Fruit fly (Drosophila melanogaster) whole organism, prepupa: ENCODE results near the gene SP1029.

Experiments used
- CG11902 ChIP-seq: fragments of 200-800 bp; sonication (Bioruptor generic); optimal IDR thresholded peaks from 3 replicates; lab custom pipeline; 2016; ENCODE audit warnings: missing biosample characterization, missing genetic modification characterization
- CG15336 ChIP-seq: fragments of 200-800 bp; sonication (Bioruptor generic); IDR thresholded peaks from 2 replicates; pipeline ENCODE4 v1.3.6; 2022; ENCODE audit warnings: missing biosample characterization, missing genetic modification characterization
- CG16779 ChIP-seq: fragments of 200-800 bp; sonication (Bioruptor generic); optimal IDR thresholded peaks from 3 replicates; lab custom pipeline; 2017; ENCODE audit warnings: missing biosample characterization, mild to moderate bottlenecking, missing genetic modification characterization
- CG3032 ChIP-seq: fragments of 200-800 bp; optimal IDR thresholded peaks from 2 replicates; lab custom pipeline; 2019; ENCODE audit warnings: missing biosample characterization, mild to moderate bottlenecking, missing genetic modification characterization, moderate library complexity
- CG31627 ChIP-seq: fragments of 200-800 bp; sonication (Bioruptor generic); optimal IDR thresholded peaks from 3 replicates; lab custom pipeline; 2016; ENCODE audit warnings: missing biosample characterization, missing genetic modification characterization
- CG34406 ChIP-seq: fragments of 200-800 bp; sonication (Bioruptor generic); optimal IDR thresholded peaks from 3 replicates; lab custom pipeline; 2016; ENCODE audit warnings: missing biosample characterization, missing genetic modification characterization
- CG4318 ChIP-seq: fragments of 200-800 bp; sonication (Bioruptor generic); optimal IDR thresholded peaks from 3 replicates; lab custom pipeline; 2017; ENCODE audit warnings: missing biosample characterization, mild to moderate bottlenecking, missing genetic modification characterization
- CG6163 ChIP-seq: fragments of 200-800 bp; sonication (Bioruptor generic); IDR thresholded peaks from 3 replicates; pipeline ENCODE4 v1.3.6; 2022; ENCODE audit warnings: missing biosample characterization, missing genetic modification characterization
- CG6792 ChIP-seq: fragments of 200-800 bp; sonication (Bioruptor generic); optimal IDR thresholded peaks from 3 replicates; lab custom pipeline; 2016; ENCODE audit warnings: missing biosample characterization, missing genetic modification characterization
- CG6808 ChIP-seq: fragments of 200-800 bp; sonication (Bioruptor generic); optimal IDR thresholded peaks from 3 replicates; lab custom pipeline; 2017; ENCODE audit warnings: missing biosample characterization, missing genetic modification characterization, mild to moderate bottlenecking, moderate library complexity, missing genetic modification reagents
- CG6854 ChIP-seq: fragments of 200-800 bp; sonication (Bioruptor generic); optimal IDR thresholded peaks from 2 replicates; lab custom pipeline; 2017; ENCODE audit warnings: missing biosample characterization, mild to moderate bottlenecking, missing genetic modification characterization
- CG8319 ChIP-seq: fragments of 200-800 bp; sonication (Bioruptor generic); optimal IDR thresholded peaks from 3 replicates; lab custom pipeline; 2016; ENCODE audit warnings: missing biosample characterization, missing genetic modification characterization
- CG8632 ChIP-seq: fragments of 200-800 bp; sonication (Bioruptor generic); optimal IDR thresholded peaks from 3 replicates; lab custom pipeline; 2016; ENCODE audit warnings: missing biosample characterization, missing genetic modification characterization
- CG9139 ChIP-seq: fragments of 200-800 bp; sonication (Bioruptor generic); optimal IDR thresholded peaks from 3 replicates; lab custom pipeline; 2017; ENCODE audit warnings: missing biosample characterization, mild to moderate bottlenecking, missing genetic modification characterization
- Eip75B ChIP-seq: fragments of 200-800 bp; sonication (Bioruptor generic); optimal IDR thresholded peaks from 3 replicates; lab custom pipeline; 2016; ENCODE audit warnings: missing biosample characterization, missing genetic modification characterization
- Eip93F ChIP-seq: fragments of 200-800 bp; sonication (Bioruptor generic); optimal IDR thresholded peaks from 2 replicates; lab custom pipeline; 2016; ENCODE audit warnings: missing biosample characterization, mild to moderate bottlenecking, missing genetic modification characterization
- Ets21C ChIP-seq: fragments of 200-800 bp; sonication (Bioruptor generic); optimal IDR thresholded peaks from 3 replicates; lab custom pipeline; 2016; ENCODE audit warnings: missing biosample characterization, missing genetic modification characterization
- Gug ChIP-seq: fragments of 200-800 bp; sonication (Bioruptor generic); IDR thresholded peaks from 2 replicates; pipeline ENCODE4 v1.3.6; 2022; ENCODE audit warnings: missing biosample characterization, missing genetic modification characterization
- Hr38 ChIP-seq: sonication (Bioruptor generic); optimal IDR thresholded peaks from 2 replicates; lab custom pipeline; 2016; ENCODE audit warnings: missing biosample characterization, missing genetic modification characterization
- Hr4 ChIP-seq: fragments of 200-800 bp; sonication (Bioruptor generic); optimal IDR thresholded peaks from 3 replicates; lab custom pipeline; 2016; ENCODE audit warnings: missing biosample characterization, missing genetic modification characterization
- Lpt ChIP-seq: fragments of 200-800 bp; sonication (Bioruptor generic); optimal IDR thresholded peaks from 3 replicates; lab custom pipeline; 2016; ENCODE audit warnings: missing biosample characterization, missing genetic modification characterization
- OdsH ChIP-seq: fragments of 200-800 bp; sonication (Bioruptor generic); optimal IDR thresholded peaks from 3 replicates; lab custom pipeline; 2016; ENCODE audit warnings: missing biosample characterization, missing genetic modification characterization
- Smox ChIP-seq: fragments of 200-800 bp; sonication (Bioruptor generic); optimal IDR thresholded peaks from 3 replicates; lab custom pipeline; 2016; ENCODE audit warnings: missing biosample characterization, missing genetic modification characterization
- Sox15 ChIP-seq: fragments of 200-800 bp; sonication (Bioruptor generic); optimal IDR thresholded peaks from 3 replicates; lab custom pipeline; 2016; ENCODE audit warnings: missing biosample characterization, missing genetic modification characterization
- achi ChIP-seq: fragments of 200-800 bp; sonication (Bioruptor generic); optimal IDR thresholded peaks from 3 replicates; lab custom pipeline; 2016; ENCODE audit warnings: missing biosample characterization, missing genetic modification characterization
- acj6 ChIP-seq: fragments of 200-800 bp; sonication (Bioruptor generic); optimal IDR thresholded peaks from 3 replicates; lab custom pipeline; 2016; ENCODE audit warnings: missing biosample characterization, missing genetic modification characterization
- cyc ChIP-seq: fragments of 200-800 bp; sonication (Bioruptor generic); optimal IDR thresholded peaks from 3 replicates; lab custom pipeline; 2016; ENCODE audit warnings: missing biosample characterization, missing genetic modification characterization
- esn ChIP-seq: fragments of 200-800 bp; sonication (Bioruptor generic); optimal IDR thresholded peaks from 2 replicates; lab custom pipeline; 2016; ENCODE audit warnings: missing biosample characterization, mild to moderate bottlenecking, missing genetic modification characterization, moderate library complexity
- fd59A ChIP-seq: fragments of 200-800 bp; sonication (Bioruptor generic); optimal IDR thresholded peaks from 2 replicates; lab custom pipeline; 2017; ENCODE audit warnings: missing biosample characterization, mild to moderate bottlenecking, missing genetic modification characterization, missing genetic modification reagents
- lz ChIP-seq: fragments of 200-800 bp; sonication (Bioruptor generic); optimal IDR thresholded peaks from 3 replicates; lab custom pipeline; 2016; ENCODE audit warnings: missing biosample characterization, missing genetic modification characterization
- pdm3 ChIP-seq: fragments of 200-800 bp; sonication (Bioruptor generic); optimal IDR thresholded peaks from 3 replicates; lab custom pipeline; 2016; ENCODE audit warnings: missing biosample characterization, missing genetic modification characterization
- salr ChIP-seq, 2 experiments: fragments of 200-800 bp; sonication (Bioruptor generic); optimal IDR thresholded peaks; 3 replicates each; lab custom pipeline; 2016 to 2018; ENCODE audit warnings: missing biosample characterization in 2 of 2, missing genetic modification characterization in 2 of 2, mild to moderate bottlenecking in 1 of 2
- ss ChIP-seq, 2 experiments: fragments of 200-800 bp; sonication (Bioruptor generic); optimal IDR thresholded peaks; 2 replicates in 1 of 2; 3 replicates in 1 of 2; lab custom pipeline; 2017 to 2018; ENCODE audit warnings: mild to moderate bottlenecking in 2 of 2, missing biosample characterization in 2 of 2, missing genetic modification characterization in 2 of 2, moderate library complexity in 1 of 2
- svp ChIP-seq: fragments of 200-800 bp; sonication (Bioruptor generic); peaks from one replicate; lab custom pipeline; 2016; ENCODE audit warnings: missing biosample characterization, missing genetic modification characterization

Gene SP1029

dm6 chr3R:29299758-29300437 is 49.6 kb upstream of the SP1029 start (continued):
- TF ChIP-seq Gug (GFP tag; lab: Robert Waterston, UW) = peak; percentile 50
- TF ChIP-seq CG34406 = no peak
- TF ChIP-seq CG8319 (GFP tag; lab: Kevin White, UChicago) = peak; percentile 16
- TF ChIP-seq pdm3 (GFP tag; lab: Kevin White, UChicago) = peak; percentile 50
- TF ChIP-seq fd59A (GFP tag; lab: Kevin White, UChicago) = peak; percentile 61
- TF ChIP-seq Eip75B (GFP tag; lab: Kevin White, UChicago) = peak; percentile 62
- TF ChIP-seq esn (GFP tag; lab: Kevin White, UChicago) = no peak
- no peak for TF ChIP-seq Eip93F (GFP tag; lab: Kevin White, UChicago)
- TF ChIP-seq CG16779 (tag; lab: Kevin White, UChicago) = peak; percentile 39
- peak; percentile 46 for TF ChIP-seq Hr4
- no peak for TF ChIP-seq cyc (GFP tag; lab: Kevin White, UChicago)
- TF ChIP-seq svp (GFP tag; lab: Kevin White, UChicago) = peak; percentile 42
- peak; percentile 72 for TF ChIP-seq CG3032
- peak; percentile 75 for TF ChIP-seq Lpt (GFP tag; lab: Kevin White, UChicago)
- no peak for TF ChIP-seq Smox (GFP tag; lab: Kevin White, UChicago)
- TF ChIP-seq CG6808 (GFP tag; lab: Kevin White, UChicago) = peak; percentile 78
- peak; percentile 20 for TF ChIP-seq CG6792 (GFP tag; lab: Kevin White, UChicago)
- TF ChIP-seq acj6 = peak; percentile 49
- TF ChIP-seq Hr38 (GFP tag; lab: Kevin White, UChicago) = no peak
- peak; percentile 46; the same call in 1 of the 2 replicates for TF ChIP-seq CG15336 (GFP tag; lab: Robert Waterston, UW)
- TF ChIP-seq CG6854 (GFP tag; lab: Kevin White, UChicago) = no peak
- TF ChIP-seq salr (GFP tag; optimal IDR thresholded peaks at IDR 0.05; lab: Kevin White, UChicago) = peak; percentile 29 to 33

dm6 chr3R:29297815-29298214 is 47.6 kb upstream of the SP1029 start:
- TF ChIP-seq CG8632 (GFP tag; lab: Kevin White, UChicago) = no peak
- TF ChIP-seq CG6163 (GFP tag; lab: Robert Waterston, UW) = no peak
- TF ChIP-seq CG9139 (GFP tag; lab: Kevin White, UChicago) = no peak
- no peak for TF ChIP-seq Eip75B (GFP tag; lab: Kevin White, UChicago)
- TF ChIP-seq acj6 = no peak
- TF ChIP-seq pdm3 (GFP tag; lab: Kevin White, UChicago) = no peak
- no peak for TF ChIP-seq lz (GFP tag; lab: Kevin White, UChicago)
- no peak for TF ChIP-seq CG31627 (GFP tag; lab: Kevin White, UChicago)
- TF ChIP-seq Ets21C (GFP tag; lab: Kevin White, UChicago) = no peak
- TF ChIP-seq, all 60 proteins: peak for 0

- TF ChIP-seq CG4318 (GFP tag; lab: Kevin White, UChicago) = no peak
- no peak for TF ChIP-seq Hr4
- TF ChIP-seq Gug (GFP tag; lab: Robert Waterston, UW) = no peak
- TF ChIP-seq achi (GFP tag; lab: Kevin White, UChicago) = no peak
- no peak for TF ChIP-seq CG11902 (GFP tag; lab: Kevin White, UChicago)
- no peak for TF ChIP-seq CG6163 (GFP tag; lab: Robert Waterston, UW)
- no peak for TF ChIP-seq Sox15 (GFP tag; lab: Kevin White, UChicago)
- TF ChIP-seq CG6808 (GFP tag; lab: Kevin White, UChicago) = no peak
Measured at dm6 chr3R:29297080-29297479, 46.8 kb upstream of the SP1029 start, which contains the start of gene CG14506. CG14506 (minus strand) TSS chr3R:29297180.

- TF ChIP-seq OdsH (no peak), CG11902 (GFP tag; lab: Kevin White, UChicago) (no peak), Sox15 (GFP tag; lab: Kevin White, UChicago) (no peak), CG31627 (GFP tag; lab: Kevin White, UChicago) (no peak), Hr4 (no peak), CG6854 (GFP tag; lab: Kevin White, UChicago) (no peak), ss (GFP tag; optimal IDR thresholded peaks at IDR 0.05; lab: Kevin White, UChicago) (no peak), Eip93F (GFP tag; lab: Kevin White, UChicago) (no peak)
Measured at dm6 chr3R:29293457-29293856, 43.2 kb upstream of the SP1029 start.
